Worm (Caenorhabditis elegans) whole organism, L4 larva: Measurements from ENCODE around the gene fdgt-2.

Experiments
- mep-1 ChIP-seq: fragments of 150-350 bp; sonication (generic microtip); optimal IDR thresholded peaks from 3 replicates; lab custom pipeline; 2014; ENCODE audit warnings: missing biosample characterization, missing genetic modification characterization
- nhr-11 ChIP-seq: fragments of 150-350 bp; optimal IDR thresholded peaks from 2 replicates; lab custom pipeline; 2014; ENCODE audit warnings: missing biosample characterization, missing genetic modification characterization
- nhr-6 ChIP-seq: fragments of 150-350 bp; optimal IDR thresholded peaks from 2 replicates; lab custom pipeline; 2014; ENCODE audit warnings: missing biosample characterization, missing genetic modification characterization

DNA sequence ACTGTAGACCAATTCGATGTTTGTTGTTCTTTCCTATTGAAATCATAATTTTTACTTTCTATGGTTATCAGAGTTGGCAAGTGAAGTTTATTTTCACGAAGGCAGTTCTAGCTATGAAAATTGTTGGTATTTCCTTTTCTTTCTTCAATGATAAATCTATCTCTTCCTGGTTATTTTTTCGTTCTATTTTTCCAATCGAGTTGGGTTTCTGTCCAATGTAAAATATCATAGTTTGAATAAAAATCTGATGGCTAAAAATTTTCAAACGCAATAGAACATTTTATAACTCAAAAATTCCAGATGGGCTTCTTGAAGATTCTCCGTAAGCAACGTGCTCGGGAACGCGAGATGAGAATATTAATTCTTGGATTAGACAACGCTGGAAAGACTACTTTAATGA, 26.6 kb downstream of the fdgt-2 start, which contains the start of gene evl-20:
- TF ChIP-seq nhr-6 (tag; lab: Kevin White, UChicago) (no peak), mep-1 (tag; lab: Kevin White, UChicago) (no peak), nhr-11 (tag; lab: Kevin White, UChicago) (no peak)
